Worm (Caenorhabditis elegans) whole organism, L4 larva: ENCODE measurements around the gene mig-21.
A peak's percentile ranks its signal among the peaks of the same experiment; 100 is the strongest.

Experiments used
- D1046.2 ChIP-seq: fragments of 200-800 bp; sonication (Bioruptor generic); IDR thresholded peaks from 2 replicates; pipeline ENCODE4 v1.3.6; 2022; ENCODE audit warnings: missing genetic modification characterization, missing compliant biosample characterization
- F10B5.3 ChIP-seq: sonication (generic microtip); optimal IDR thresholded peaks from 2 replicates; lab custom pipeline; 2016; ENCODE audit warnings: mild to moderate bottlenecking, missing genetic modification characterization, missing compliant biosample characterization
- F26F4.8 ChIP-seq: fragments of 200-800 bp; sonication (Bioruptor generic); conservative IDR thresholded peaks from 2 replicates; pipeline ENCODE4 v1.3.6; 2022; ENCODE audit warnings: missing genetic modification characterization, missing compliant biosample characterization
- F37D6.2 ChIP-seq: sonication (generic microtip); optimal IDR thresholded peaks from 2 replicates; lab custom pipeline; 2016; ENCODE audit warnings: mild to moderate bottlenecking, missing genetic modification characterization, missing compliant biosample characterization
- F49E8.2 ChIP-seq: sonication (generic microtip); optimal IDR thresholded peaks from 2 replicates; lab custom pipeline; 2016; ENCODE audit warnings: missing compliant biosample characterization, mild to moderate bottlenecking, missing genetic modification characterization, borderline replicate concordance
- T20F7.1 ChIP-seq: fragments of 200-800 bp; sonication (Bioruptor generic); optimal IDR thresholded peaks from 2 replicates; lab custom pipeline; 2018; ENCODE audit warnings: mild to moderate bottlenecking, missing genetic modification characterization, missing compliant biosample characterization
- T26A8.4 ChIP-seq: fragments of 200-800 bp; sonication (Bioruptor generic); IDR thresholded peaks from 2 replicates; pipeline ENCODE4 v1.3.6; 2022; ENCODE audit warnings: missing genetic modification characterization, missing compliant biosample characterization
- Y5F2A.4 ChIP-seq: fragments of 200-800 bp; sonication (Bioruptor generic); optimal IDR thresholded peaks from 2 replicates; lab custom pipeline; 2018; ENCODE audit warnings: mild to moderate bottlenecking, missing genetic modification characterization, missing compliant biosample characterization
- ceh-28 ChIP-seq: fragments of 150-350 bp; optimal IDR thresholded peaks from 2 replicates; lab custom pipeline; 2014; ENCODE audit warnings: missing biosample characterization, missing genetic modification reagents, missing genetic modification characterization
- ceh-44 ChIP-seq: fragments of 200-800 bp; sonication (Bioruptor generic); IDR thresholded peaks from 2 replicates; pipeline ENCODE4 v1.3.6; 2022; ENCODE audit warnings: missing genetic modification reagents, missing genetic modification characterization, missing compliant biosample characterization
- ceh-62 ChIP-seq: sonication (generic microtip); optimal IDR thresholded peaks from 2 replicates; lab custom pipeline; 2017; ENCODE audit warnings: missing biosample characterization, missing genetic modification characterization
- ctbp-1 ChIP-seq: fragments of 200-800 bp; sonication (Bioruptor generic); IDR thresholded peaks from 2 replicates; pipeline ENCODE4 v1.3.6; 2022; ENCODE audit warnings: missing genetic modification reagents, missing genetic modification characterization, missing compliant biosample characterization
- daf-19 ChIP-seq: fragments of 200-800 bp; sonication (Bioruptor generic); conservative IDR thresholded peaks from 2 replicates; pipeline ENCODE4 v1.3.6; 2022; ENCODE audit warnings: missing genetic modification characterization, missing compliant biosample characterization
- daf-8 ChIP-seq: fragments of 200-800 bp; sonication (Bioruptor generic); IDR thresholded peaks from 2 replicates; pipeline ENCODE4 v1.3.6; 2022; ENCODE audit warnings: missing genetic modification characterization, missing compliant biosample characterization
- dmd-8 ChIP-seq: fragments of 200-800 bp; sonication (Bioruptor generic); IDR thresholded peaks from 2 replicates; pipeline ENCODE4 v1.3.6; 2022; ENCODE audit warnings: missing genetic modification characterization, missing compliant biosample characterization
- dpl-1 ChIP-seq: fragments of 150-350 bp; optimal IDR thresholded peaks from 2 replicates; lab custom pipeline; 2014; ENCODE audit warnings: missing biosample characterization, missing genetic modification reagents, missing genetic modification characterization
- duxl-1 ChIP-seq: sonication (generic microtip); optimal IDR thresholded peaks from 2 replicates; lab custom pipeline; 2016; ENCODE audit warnings: mild to moderate bottlenecking, missing genetic modification characterization, moderate library complexity, missing compliant biosample characterization; ENCODE audit not compliant: poor library complexity
- dve-1 ChIP-seq: sonication (generic microtip); optimal IDR thresholded peaks from 2 replicates; lab custom pipeline; 2017; ENCODE audit warnings: antibody characterized with exemption, mild to moderate bottlenecking, missing genetic modification characterization, missing compliant biosample characterization; ENCODE audit not compliant: insufficient read depth
- egl-27 ChIP-seq: sonication (generic microtip); optimal IDR thresholded peaks from 3 replicates; lab custom pipeline; 2017; ENCODE audit warnings: missing biosample characterization, missing genetic modification reagents, missing genetic modification characterization
- egl-43 ChIP-seq: fragments of 200-800 bp; sonication (Bioruptor generic); IDR thresholded peaks from 2 replicates; pipeline ENCODE4 v1.3.6; 2022; ENCODE audit warnings: missing genetic modification reagents, missing genetic modification characterization, missing compliant biosample characterization
- gei-8 ChIP-seq: fragments of 200-800 bp; sonication (Bioruptor generic); optimal IDR thresholded peaks from 2 replicates; lab custom pipeline; 2018; ENCODE audit warnings: mild to moderate bottlenecking, missing genetic modification characterization, missing compliant biosample characterization
- hlh-30 ChIP-seq: sonication (generic microtip); optimal IDR thresholded peaks from 2 replicates; lab custom pipeline; 2017; ENCODE audit warnings: antibody characterized with exemption, mild to moderate bottlenecking, missing genetic modification characterization, missing compliant biosample characterization; ENCODE audit not compliant: insufficient read depth
- hmg-1.1 ChIP-seq: fragments of 200-800 bp; sonication (Bioruptor generic); IDR thresholded peaks from 2 replicates; pipeline ENCODE4 v1.3.6; 2022; ENCODE audit warnings: missing genetic modification reagents, missing genetic modification characterization, missing compliant biosample characterization
- jun-1 ChIP-seq: fragments of 150-350 bp; optimal IDR thresholded peaks from 2 replicates; lab custom pipeline; 2014; ENCODE audit warnings: missing biosample characterization, missing genetic modification reagents, missing genetic modification characterization
- lim-7 ChIP-seq: fragments of 200-800 bp; sonication (Bioruptor generic); IDR thresholded peaks from 2 replicates; pipeline ENCODE4 v1.3.6; 2022; ENCODE audit warnings: missing genetic modification characterization, missing compliant biosample characterization
- lin-38 ChIP-seq: fragments of 200-800 bp; sonication (Bioruptor generic); IDR thresholded peaks from 2 replicates; pipeline ENCODE4 v1.3.6; 2022; ENCODE audit warnings: missing genetic modification reagents, missing genetic modification characterization, missing compliant biosample characterization
- lin-39 ChIP-seq: fragments of 150-350 bp; optimal IDR thresholded peaks from 2 replicates; lab custom pipeline; 2014; ENCODE audit warnings: missing biosample characterization, missing genetic modification reagents, missing genetic modification characterization
- madf-5 ChIP-seq, 2 experiments: fragments of 200-800 bp; sonication (Bioruptor generic); IDR thresholded peaks; 2 replicates each; pipeline ENCODE4 v1.3.6; 2022; ENCODE audit warnings: missing compliant biosample characterization in 2 of 2, missing genetic modification characterization in 2 of 2
- mep-1 ChIP-seq: fragments of 150-350 bp; sonication (generic microtip); optimal IDR thresholded peaks from 3 replicates; lab custom pipeline; 2014; ENCODE audit warnings: missing biosample characterization, missing genetic modification characterization
- mxl-2 ChIP-seq: fragments of 200-800 bp; sonication (Bioruptor generic); conservative IDR thresholded peaks from 2 replicates; pipeline ENCODE4 v1.3.6; 2022; ENCODE audit warnings: missing genetic modification reagents, missing genetic modification characterization, missing compliant biosample characterization
- nhr-10 ChIP-seq: fragments of 150-350 bp; optimal IDR thresholded peaks from 2 replicates; lab custom pipeline; 2014; ENCODE audit warnings: missing biosample characterization, missing genetic modification characterization
- nhr-102 ChIP-seq: sonication (generic microtip); optimal IDR thresholded peaks from 2 replicates; lab custom pipeline; 2016; ENCODE audit warnings: mild to moderate bottlenecking, missing genetic modification characterization, moderate library complexity, missing compliant biosample characterization
- nhr-237 ChIP-seq: sonication (generic microtip); optimal IDR thresholded peaks from 2 replicates; lab custom pipeline; 2017; ENCODE audit warnings: missing biosample characterization, missing genetic modification characterization
- nhr-25 ChIP-seq: sonication (generic microtip); optimal IDR thresholded peaks from 2 replicates; lab custom pipeline; 2017; ENCODE audit warnings: missing genetic modification characterization, mild to moderate bottlenecking, missing compliant biosample characterization, antibody characterized with exemption, moderate library complexity, borderline replicate concordance; ENCODE audit not compliant: insufficient read depth
- nhr-28 ChIP-seq: fragments of 150-350 bp; optimal IDR thresholded peaks from 2 replicates; lab custom pipeline; 2014; ENCODE audit warnings: missing biosample characterization, missing genetic modification characterization
- nhr-41 ChIP-seq: fragments of 200-800 bp; sonication (Bioruptor generic); IDR thresholded peaks from 2 replicates; pipeline ENCODE4 v1.3.6; 2022; ENCODE audit warnings: missing genetic modification reagents, missing genetic modification characterization, missing compliant biosample characterization
- nhr-77 ChIP-seq: fragments of 150-350 bp; optimal IDR thresholded peaks from 2 replicates; lab custom pipeline; 2014; ENCODE audit warnings: missing biosample characterization, missing genetic modification characterization
- pha-4 ChIP-seq, 2 experiments: fragments of 150-350 bp in 1 of 2; fragments of 200-800 bp in 1 of 2; sonication (Bioruptor generic) in 1 of 2; IDR thresholded peaks in 1 of 2; optimal IDR thresholded peaks in 1 of 2; 2 replicates each; pipeline versions ENCODE4 v1.3.6 to Lab custom; 2014 to 2022; ENCODE audit warnings: missing genetic modification characterization in 2 of 2, missing genetic modification reagents in 2 of 2, missing biosample characterization in 1 of 2, missing compliant biosample characterization in 1 of 2
- pqm-1 ChIP-seq: sonication (generic microtip); optimal IDR thresholded peaks from 2 replicates; lab custom pipeline; 2017; ENCODE audit warnings: missing biosample characterization, missing genetic modification characterization
- skn-1 ChIP-seq: fragments of 150-350 bp; optimal IDR thresholded peaks from 2 replicates; lab custom pipeline; 2014; ENCODE audit warnings: missing biosample characterization, missing genetic modification characterization
- snpc-4 ChIP-seq: fragments of 150-350 bp; optimal IDR thresholded peaks from 2 replicates; lab custom pipeline; 2014; ENCODE audit warnings: missing biosample characterization, missing genetic modification characterization
- spr-1 ChIP-seq: sonication (generic microtip); optimal IDR thresholded peaks from 2 replicates; lab custom pipeline; 2016; ENCODE audit warnings: mild to moderate bottlenecking, missing genetic modification characterization, missing compliant biosample characterization
- spr-3 ChIP-seq: fragments of 200-800 bp; sonication (Bioruptor generic); optimal IDR thresholded peaks from 2 replicates; lab custom pipeline; 2018; ENCODE audit warnings: mild to moderate bottlenecking, missing genetic modification characterization, missing compliant biosample characterization
- unc-130 ChIP-seq: sonication (generic microtip); optimal IDR thresholded peaks from 2 replicates; lab custom pipeline; 2016; ENCODE audit warnings: missing genetic modification reagents, missing genetic modification characterization, missing compliant biosample characterization
- unc-62 ChIP-seq, 3 experiments: fragments of 150-350 bp in 1 of 3; sonication (generic microtip); optimal IDR thresholded peaks in 2 of 3; peaks in 1 of 3; 1 replicate in 1 of 3; 2 replicates in 2 of 3; lab custom pipeline; 2014 to 2017; ENCODE audit warnings: missing biosample characterization in 3 of 3, missing genetic modification characterization in 3 of 3, missing genetic modification reagents in 3 of 3, missing genotype in 1 of 3
- vab-7 ChIP-seq: fragments of 200-800 bp; sonication (Bioruptor generic); IDR thresholded peaks from 2 replicates; pipeline ENCODE4 v1.3.6; 2022; ENCODE audit warnings: missing genetic modification reagents, missing genetic modification characterization, missing compliant biosample characterization
- zfp-2 ChIP-seq: sonication (generic microtip); optimal IDR thresholded peaks from 2 replicates; lab custom pipeline; 2016; ENCODE audit warnings: mild to moderate bottlenecking, missing genetic modification characterization, missing compliant biosample characterization
- zip-2 ChIP-seq: fragments of 150-350 bp; optimal IDR thresholded peaks from 2 replicates; lab custom pipeline; 2014; ENCODE audit warnings: missing biosample characterization, missing genetic modification characterization

mig-21 gene

DNA sequence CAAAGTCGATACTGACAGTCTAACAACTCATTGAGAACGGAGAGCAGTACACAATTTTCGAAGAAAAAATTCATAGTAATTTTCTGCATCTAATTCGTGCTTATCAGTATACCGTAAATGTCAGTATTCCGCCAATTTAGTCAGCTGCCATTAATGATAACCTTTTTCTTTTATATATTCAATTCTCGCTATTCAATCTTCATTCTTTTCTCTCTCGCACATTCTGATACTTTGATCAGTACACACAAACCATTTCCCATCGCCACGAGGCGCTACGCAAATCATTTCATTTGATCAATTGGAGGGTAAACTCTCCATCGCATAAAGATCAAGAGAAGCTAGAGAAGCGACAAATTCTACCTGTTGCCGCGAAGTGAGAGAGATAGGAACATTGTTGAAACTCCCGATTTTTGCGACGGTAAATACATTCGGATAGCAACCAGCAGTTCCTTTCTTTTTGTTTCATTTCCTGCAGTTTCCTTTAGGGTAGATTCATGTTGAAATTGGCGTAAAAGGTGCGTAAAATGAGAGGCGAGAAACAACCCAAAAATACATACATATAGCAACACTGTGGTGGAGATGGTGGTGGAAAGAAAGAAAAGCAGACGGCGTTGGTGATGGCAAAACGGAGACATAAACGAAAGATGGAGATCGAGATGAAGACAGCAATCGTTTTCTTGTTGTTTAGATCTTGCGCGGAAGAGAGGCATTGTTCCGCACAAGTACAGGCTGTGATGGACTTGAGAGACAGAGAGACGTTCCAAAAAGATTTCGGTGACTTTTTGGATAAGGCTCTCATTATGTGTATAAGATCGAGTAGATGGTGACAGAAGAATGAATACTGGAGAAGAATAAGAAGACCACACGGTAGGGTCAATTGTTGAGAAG, 39.8 kb downstream of the mig-21 start:
- no peak for TF ChIP-seq ctbp-1 (GFP tag; lab: Robert Waterston, UW)
- no peak for TF ChIP-seq egl-43 (GFP tag; lab: Robert Waterston, UW)
- no peak for TF ChIP-seq nhr-41
- TF ChIP-seq lim-7 (GFP tag; lab: Robert Waterston, UW), result no peak
- peak; percentile 75 for TF ChIP-seq hlh-30
- no peak for TF ChIP-seq daf-19 (GFP tag; lab: Robert Waterston, UW)
- no peak for TF ChIP-seq ceh-28 (tag; lab: Kevin White, UChicago)
- TF ChIP-seq pha-4 (GFP tag; IDR thresholded peaks at IDR 0.05; lab: Robert Waterston, UW), result no peak
- TF ChIP-seq pha-4 (tag; optimal IDR thresholded peaks at IDR 0.05; lab: Kevin White, UChicago), result no peak
- peak; percentile 93 for TF ChIP-seq pqm-1 (tag; lab: Kevin White, UChicago)
- no peak for TF ChIP-seq nhr-237 (tag; lab: Kevin White, UChicago)
- TF ChIP-seq ceh-44 (GFP tag; lab: Robert Waterston, UW), result no peak
- TF ChIP-seq jun-1 (tag; lab: Kevin White, UChicago), result no peak
- no peak for TF ChIP-seq egl-27 (tag; lab: Kevin White, UChicago)
- peak; percentile 52 for TF ChIP-seq nhr-10 (tag; lab: Kevin White, UChicago)
- TF ChIP-seq Y5F2A.4 (GFP tag; lab: Kevin White, UChicago), result no peak
- no peak for TF ChIP-seq D1046.2 (GFP tag; lab: Robert Waterston, UW)
- TF ChIP-seq lin-38 (GFP tag; lab: Robert Waterston, UW), result 0 out of 2 replicates have a peak, but pooled peaks have one; percentile 18
- TF ChIP-seq mxl-2 (GFP tag; lab: Robert Waterston, UW), result no peak
- TF ChIP-seq duxl-1, result peak; percentile 15
- TF ChIP-seq F26F4.8, result no peak
- no peak for TF ChIP-seq zip-2 (tag; lab: Kevin White, UChicago)
- no peak for TF ChIP-seq daf-8 (GFP tag; lab: Robert Waterston, UW)
- TF ChIP-seq gei-8 (GFP tag; lab: Kevin White, UChicago), result no peak
- TF ChIP-seq spr-3 (GFP tag; lab: Kevin White, UChicago), result no peak
- TF ChIP-seq ceh-62, result no peak
- TF ChIP-seq skn-1 (tag; lab: Kevin White, UChicago), result no peak
- TF ChIP-seq dmd-8 (GFP tag; lab: Robert Waterston, UW), result no peak
- peak; percentile 27; the same call in 1 of the 2 replicates for TF ChIP-seq T26A8.4 (GFP tag; lab: Robert Waterston, UW)
- no peak for TF ChIP-seq lin-39 (tag; lab: Kevin White, UChicago)
- TF ChIP-seq snpc-4 (tag; lab: Kevin White, UChicago), result no peak
- TF ChIP-seq nhr-28 (tag; lab: Kevin White, UChicago), result peak; percentile 96
- no peak for TF ChIP-seq F10B5.3 (tag; lab: Kevin White, UChicago)
- no peak for TF ChIP-seq zfp-2 (tag; lab: Kevin White, UChicago)
- no peak for TF ChIP-seq unc-130 (GFP tag; lab: Kevin White, UChicago)
- no peak for TF ChIP-seq F49E8.2 (tag; lab: Kevin White, UChicago)
- TF ChIP-seq mep-1 (tag; lab: Kevin White, UChicago), result peak; percentile 72
- no peak for TF ChIP-seq nhr-25 (tag; lab: Kevin White, UChicago)
- TF ChIP-seq madf-5 (GFP tag; IDR thresholded peaks at IDR 0.05; lab: Robert Waterston, UW), result no peak
- peak; percentile 6 for TF ChIP-seq nhr-102
- TF ChIP-seq hmg-1.1 (GFP tag; lab: Robert Waterston, UW), result 0 out of 2 replicates have a peak, but pooled peaks have one; percentile 7
- TF ChIP-seq dpl-1 (GFP tag; lab: Kevin White, UChicago), result no peak
- TF ChIP-seq vab-7 (GFP tag; lab: Robert Waterston, UW), result no peak
- TF ChIP-seq unc-62 (GFP tag; optimal IDR thresholded peaks at IDR 0.05 in 1 of 2; lab: Kevin White, UChicago), result peak; percentile 49 to 82
- TF ChIP-seq unc-62 (tag; optimal IDR thresholded peaks at IDR 0.05; lab: Kevin White, UChicago), result no peak
- peak; percentile 95 for TF ChIP-seq dve-1
- TF ChIP-seq T20F7.1 (GFP tag; lab: Kevin White, UChicago), result peak; percentile 74
- TF ChIP-seq spr-1, result no peak
- TF ChIP-seq nhr-77 (tag; lab: Kevin White, UChicago), result peak; percentile 77
- no peak for TF ChIP-seq F37D6.2 (tag; lab: Kevin White, UChicago)
